Worm (Caenorhabditis elegans): Measurements from ENCODE around the gene fbxa-174.

The fbxa-174 gene

DNA sequence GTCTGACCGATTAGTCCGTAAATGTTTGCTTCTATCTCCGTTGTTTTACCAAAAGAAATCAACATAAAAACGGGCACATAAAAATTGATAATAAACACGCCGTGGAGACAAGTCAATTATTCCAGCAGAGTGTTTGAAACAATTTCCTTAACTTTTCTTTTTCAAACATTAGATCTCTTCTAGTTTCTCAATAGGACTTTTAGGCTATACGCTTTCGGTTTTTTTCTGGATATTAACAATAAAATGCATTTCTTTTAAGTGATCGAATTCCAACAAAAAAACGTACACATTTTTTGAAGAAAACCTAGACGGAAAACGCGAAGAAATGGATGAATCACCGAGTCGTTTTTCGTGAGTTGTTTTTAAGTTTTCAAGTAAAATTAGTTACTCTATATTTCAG lies 669 bp upstream of the fbxa-174 start, which contains the start of gene fbxa-172 (continued):
- TF ChIP-seq pha-4 (GFP tag; IDR thresholded peaks at IDR 0.05) = no peak
- TF ChIP-seq pha-4 (tag; optimal IDR thresholded peaks at IDR 0.05) = no peak
- no peak for TF ChIP-seq hmg-1.1 (GFP tag; IDR thresholded peaks at IDR 0.05)
- TF ChIP-seq nhr-25 (tag; optimal IDR thresholded peaks at IDR 0.05; ENCODE audit: borderline replicate concordance, insufficient read depth) = no peak
- no peak for TF ChIP-seq egl-43 (GFP tag; IDR thresholded peaks at IDR 0.05)
- TF ChIP-seq R02D3.7 (tag; optimal IDR thresholded peaks at IDR 0.05) = no peak

DNA sequence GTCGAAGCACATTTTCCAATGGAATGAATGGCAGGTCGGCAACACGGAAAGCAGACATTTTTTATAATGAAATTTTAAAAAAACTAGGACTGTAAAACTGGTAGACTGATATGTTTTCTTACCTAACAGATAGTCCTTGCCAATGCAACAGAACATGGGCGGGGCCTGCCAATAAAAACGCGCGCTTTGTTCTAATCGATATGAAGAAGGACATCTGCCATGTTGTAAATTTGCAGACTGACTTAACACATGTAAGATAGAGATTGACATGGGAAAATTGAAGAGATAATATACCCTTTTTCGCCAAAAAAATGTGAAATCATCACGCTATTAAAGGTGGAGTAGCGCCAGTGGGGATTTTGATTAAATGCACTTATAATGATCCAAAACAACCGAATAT lies 5.5 kb downstream of the fbxa-174 start, which contains the start of gene C38D9.8:
Gene C38D9.8, minus strand, starts transcription at position 101 of the 400 bp plus-strand sequence.
- TF ChIP-seq dmd-9 (GFP tag; IDR thresholded peaks at IDR 0.05) (no peak), F49E8.2 (tag; optimal IDR thresholded peaks at IDR 0.05; ENCODE audit: borderline replicate concordance) (no peak), lin-13 (GFP tag; optimal IDR thresholded peaks at IDR 0.05) (no peak), nhr-48 (tag; optimal IDR thresholded peaks at IDR 0.05) (no peak), nhr-77 (tag; optimal IDR thresholded peaks at IDR 0.05) (no peak), daf-8 (GFP tag; IDR thresholded peaks at IDR 0.05) (no peak), lin-1 (GFP tag; IDR thresholded peaks at IDR 0.05) (no peak), nhr-41 (GFP tag; IDR thresholded peaks at IDR 0.05) (no peak), zag-1 (tag; optimal IDR thresholded peaks at IDR 0.05) (no peak), mes-2 (tag; optimal IDR thresholded peaks at IDR 0.05; ENCODE audit: poor library complexity, severe bottlenecking) (no peak), ZK546.5 (tag; optimal IDR thresholded peaks at IDR 0.05) (no peak), mxl-3 (GFP tag; optimal IDR thresholded peaks at IDR 0.05) (no peak), nhr-6 (tag; optimal IDR thresholded peaks at IDR 0.05) (no peak), vab-7 (GFP tag; IDR thresholded peaks at IDR 0.05) (no peak), skn-1 (tag; optimal IDR thresholded peaks at IDR 0.05) (no peak), Y5F2A.4 (GFP tag; optimal IDR thresholded peaks at IDR 0.05) (no peak), madf-5 (GFP tag; IDR thresholded peaks at IDR 0.05) (no peak), fkh-10 (GFP tag; optimal IDR thresholded peaks at IDR 0.05) (no peak)

DNA sequence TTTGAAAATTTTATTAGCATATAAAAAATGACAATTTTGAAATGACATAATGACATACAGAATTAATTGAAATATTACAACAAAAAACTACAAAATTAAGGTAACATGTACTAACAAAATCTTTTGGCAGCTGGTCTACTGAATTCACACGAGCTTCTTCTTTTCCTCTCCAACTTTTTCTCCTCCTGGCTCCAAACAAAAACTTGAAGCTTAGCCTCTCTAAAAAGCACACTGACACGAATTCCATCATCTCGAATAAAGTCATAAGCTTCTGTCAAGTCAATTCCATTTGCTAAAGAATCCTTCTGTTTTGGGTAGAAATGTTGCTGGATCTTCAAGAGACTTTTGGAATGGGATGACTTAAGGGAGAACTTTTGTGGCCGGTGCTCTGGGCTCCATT lies 6.9 kb downstream of the fbxa-174 start:
- TF ChIP-seq vab-7 (GFP tag; IDR thresholded peaks at IDR 0.05) = no peak
- TF ChIP-seq unc-62 (GFP tag; optimal IDR thresholded peaks at IDR 0.05 in 1 of 2) = peak in 1 of 2 experiments; percentile 91
- TF ChIP-seq unc-62 (tag; optimal IDR thresholded peaks at IDR 0.05) = no peak

DNA sequence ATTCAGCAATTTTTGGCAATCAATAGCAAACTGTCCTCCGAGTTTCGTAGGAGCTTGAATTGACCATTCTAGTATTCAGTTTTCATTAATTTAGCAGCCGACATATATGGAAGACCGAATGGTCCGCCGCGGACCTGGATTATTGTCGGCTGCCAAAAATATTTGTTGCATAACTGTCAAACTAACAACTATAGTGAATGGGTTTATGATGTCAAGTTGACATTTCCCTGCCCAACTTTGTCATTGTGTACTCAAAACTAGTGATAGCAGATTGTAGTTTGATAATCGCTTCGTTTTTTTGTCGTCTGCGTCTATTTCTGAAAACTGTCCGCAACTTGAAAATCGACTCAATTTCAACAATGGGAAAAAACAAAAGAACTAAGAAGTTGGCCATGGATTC lies 8.9 kb downstream of the fbxa-174 start, which contains the start of gene fbxa-176:
Gene fbxa-176, plus strand, starts transcription at position 314 of the 400 bp plus-strand sequence.
- peak; percentile 26 for TF ChIP-seq hlh-11 (tag; optimal IDR thresholded peaks at IDR 0.05)
- TF ChIP-seq dmd-6 (GFP tag; IDR thresholded peaks at IDR 0.05) = peak; percentile 60
- TF ChIP-seq pqm-1 (tag; optimal IDR thresholded peaks at IDR 0.05) = peak; percentile 32
- no peak for TF ChIP-seq madf-5 (GFP tag; IDR thresholded peaks at IDR 0.05)
- TF ChIP-seq daf-16 (GFP tag; optimal IDR thresholded peaks at IDR 0.05) = no peak
- peak; percentile 65 for TF ChIP-seq daf-16 (tag; optimal IDR thresholded peaks at IDR 0.05)
- TF ChIP-seq dve-1 (tag; optimal IDR thresholded peaks at IDR 0.05; ENCODE audit: insufficient read depth) = peak; percentile 12
- TF ChIP-seq php-3 (GFP tag; IDR thresholded peaks at IDR 0.05) = no peak

DNA sequence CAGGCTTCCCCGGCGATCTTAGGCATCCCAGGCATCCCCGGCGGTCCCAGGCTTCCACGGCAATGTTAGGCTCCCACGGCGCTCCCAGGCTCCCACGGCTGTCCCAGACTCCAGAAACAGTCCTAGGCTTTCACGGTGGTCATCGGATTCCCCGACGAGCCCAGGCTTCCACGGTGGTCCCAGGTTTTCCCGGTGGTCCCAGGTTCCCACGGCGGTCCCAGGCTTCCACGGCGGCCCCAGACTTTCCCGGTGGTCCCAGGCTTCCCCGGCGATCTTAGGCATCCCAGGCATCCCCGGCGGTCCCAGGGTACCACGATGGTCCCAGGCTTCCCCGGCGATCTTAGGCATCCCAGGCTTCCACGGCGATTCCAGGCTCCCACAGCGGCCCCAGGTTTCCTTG lies 9.6 kb downstream of the fbxa-174 start:
- TF ChIP-seq Y48G9A.11 (GFP tag; IDR thresholded peaks at IDR 0.05) (no peak), set-16 (GFP tag; IDR thresholded peaks at IDR 0.05) (peak; percentile 98), madf-5 (GFP tag; IDR thresholded peaks at IDR 0.05) (no peak), pha-4 (GFP tag; IDR thresholded peaks at IDR 0.05) (peak; percentile 38; the same call in 1 of the 2 replicates), pha-4 (tag; optimal IDR thresholded peaks at IDR 0.05) (no peak)

All from whole organism, L4 larva.